Worm (Caenorhabditis elegans): ENCODE data around the gene hgrs-1.

DNA sequence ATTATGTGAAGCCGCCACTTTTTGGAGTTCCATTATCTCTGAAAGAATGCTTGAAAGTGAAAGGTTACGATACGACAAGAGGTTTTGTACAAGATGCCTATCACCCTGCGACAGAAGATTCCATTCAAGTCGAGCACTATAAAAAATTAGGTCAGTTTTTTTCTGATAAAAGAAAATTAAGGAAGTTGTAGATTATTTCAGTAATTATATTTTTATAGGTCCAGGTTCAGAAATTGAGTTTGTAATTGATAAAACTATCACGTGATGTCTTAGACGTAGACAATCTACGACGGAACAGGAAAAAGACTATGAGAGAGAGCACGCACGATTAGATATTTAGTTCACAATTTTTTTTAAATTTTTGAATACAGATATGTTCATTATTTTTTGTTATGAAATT lies 45.9 kb downstream of the hgrs-1 start:
- no peak for TF ChIP-seq tbx-2 (tag; optimal IDR thresholded peaks at IDR 0.05)
- TF ChIP-seq nhr-11 (tag; optimal IDR thresholded peaks at IDR 0.05), result no peak
- TF ChIP-seq ets-4 (tag; optimal IDR thresholded peaks at IDR 0.05), result no peak
- no peak for TF ChIP-seq fkh-6 (tag; optimal IDR thresholded peaks at IDR 0.05)
- no peak for TF ChIP-seq sox-2 (GFP tag; IDR thresholded peaks at IDR 0.05)
